Fruit fly (Drosophila melanogaster) whole organism, prepupa: Measurements from ENCODE around the gene Spn28B.

ENCODE experiments used
- Blimp-1 ChIP-seq: fragments of 200-800 bp; sonication (Bioruptor generic); optimal IDR thresholded peaks from 3 replicates; lab custom pipeline; 2017; ENCODE audit warnings: missing biosample characterization, missing genetic modification characterization, mild to moderate bottlenecking, moderate library complexity, missing genetic modification reagents
- CG6854 ChIP-seq: fragments of 200-800 bp; sonication (Bioruptor generic); optimal IDR thresholded peaks from 2 replicates; lab custom pipeline; 2017; ENCODE audit warnings: missing biosample characterization, mild to moderate bottlenecking, missing genetic modification characterization
- CG8119 ChIP-seq: fragments of 200-800 bp; sonication (Bioruptor generic); IDR thresholded peaks from 3 replicates; pipeline ENCODE4 v1.3.6; 2022; ENCODE audit warnings: missing biosample characterization, missing genetic modification characterization
- Eip78C ChIP-seq: fragments of 200-800 bp; sonication (Bioruptor generic); peaks from one replicate; lab custom pipeline; 2016; ENCODE audit warnings: missing biosample characterization, missing genetic modification characterization
- Ets21C ChIP-seq: fragments of 200-800 bp; sonication (Bioruptor generic); optimal IDR thresholded peaks from 3 replicates; lab custom pipeline; 2016; ENCODE audit warnings: missing biosample characterization, missing genetic modification characterization
- Met ChIP-seq: fragments of 200-800 bp; sonication (Bioruptor generic); optimal IDR thresholded peaks from 3 replicates; lab custom pipeline; 2016; ENCODE audit warnings: missing biosample characterization, missing genetic modification characterization
- dac ChIP-seq: fragments of 200-800 bp; sonication (Bioruptor generic); optimal IDR thresholded peaks from 2 replicates; lab custom pipeline; 2017; ENCODE audit warnings: missing biosample characterization, mild to moderate bottlenecking, missing genetic modification characterization
- fkh ChIP-seq: fragments of 200-800 bp; sonication (Bioruptor generic); optimal IDR thresholded peaks from 3 replicates; lab custom pipeline; 2017; ENCODE audit warnings: missing biosample characterization, mild to moderate bottlenecking, missing genetic modification characterization, moderate library complexity

dm6 chr2L:7630673-7631072, 48.9 kb downstream of the Spn28B start:
- TF ChIP-seq Met (GFP tag; lab: Kevin White, UChicago): no peak
- no peak for TF ChIP-seq CG8119 (GFP tag; lab: Robert Waterston, UW)
- no peak for TF ChIP-seq Eip78C (GFP tag; lab: Kevin White, UChicago)
- no peak for TF ChIP-seq Blimp-1 (GFP tag; lab: Kevin White, UChicago)
- no peak for TF ChIP-seq CG6854 (GFP tag; lab: Kevin White, UChicago)
- TF ChIP-seq dac (GFP tag; lab: Kevin White, UChicago): no peak
- TF ChIP-seq Ets21C: no peak
- TF ChIP-seq fkh: no peak
